Worm (Caenorhabditis elegans) whole organism, L3 larva: ENCODE data around the gene stn-2.

Experiments used
- R02D3.7 ChIP-seq: fragments of 150-350 bp; optimal IDR thresholded peaks from 2 replicates; lab custom pipeline; 2014; ENCODE audit warnings: missing biosample characterization, missing genetic modification characterization
- ama-1 ChIP-seq: fragments of 150-350 bp; optimal IDR thresholded peaks from 2 replicates; lab custom pipeline; 2018
- ceh-16 ChIP-seq: sonication (generic microtip); optimal IDR thresholded peaks from 2 replicates; lab custom pipeline; 2017; ENCODE audit warnings: missing biosample characterization, missing genetic modification characterization
- ceh-28 ChIP-seq: fragments of 150-350 bp; optimal IDR thresholded peaks from 2 replicates; lab custom pipeline; 2014; ENCODE audit warnings: missing biosample characterization, missing genetic modification reagents, missing genetic modification characterization
- ceh-82 ChIP-seq: fragments of 150-350 bp; optimal IDR thresholded peaks from 2 replicates; lab custom pipeline; 2014; ENCODE audit warnings: missing biosample characterization, missing genetic modification characterization
- ceh-9 ChIP-seq: sonication (generic microtip); optimal IDR thresholded peaks from 2 replicates; lab custom pipeline; 2018; ENCODE audit warnings: missing biosample characterization, missing genetic modification characterization
- daf-12 ChIP-seq: fragments of 150-350 bp; optimal IDR thresholded peaks from 2 replicates; lab custom pipeline; 2014; ENCODE audit warnings: missing biosample characterization, missing genetic modification reagents, missing genetic modification characterization
- egl-27 ChIP-seq: sonication (generic microtip); optimal IDR thresholded peaks from 4 replicates; lab custom pipeline; 2017; ENCODE audit warnings: missing biosample characterization, missing genetic modification reagents, missing genetic modification characterization
- egl-5 ChIP-seq: fragments of 150-350 bp; optimal IDR thresholded peaks from 2 replicates; lab custom pipeline; 2017; ENCODE audit warnings: missing biosample characterization, missing genetic modification reagents, missing genetic modification characterization, inconsistent platforms
- elt-1 ChIP-seq: fragments of 150-350 bp; optimal IDR thresholded peaks from 2 replicates; lab custom pipeline; 2014; ENCODE audit warnings: missing biosample characterization, missing genetic modification characterization
- elt-2 ChIP-seq: sonication (generic microtip); optimal IDR thresholded peaks from 2 replicates; lab custom pipeline; 2016; ENCODE audit warnings: missing genetic modification reagents, mild to moderate bottlenecking, missing genetic modification characterization, missing compliant biosample characterization
- elt-3 ChIP-seq, 3 experiments: fragments of 150-350 bp in 1 of 3; sonication (generic microtip) in 2 of 3; optimal IDR thresholded peaks; 2 replicates in 2 of 3; 4 replicates in 1 of 3; lab custom pipeline; 2014 to 2017; ENCODE audit warnings: missing biosample characterization in 3 of 3, missing genetic modification characterization in 3 of 3
- fkh-10 ChIP-seq: sonication (generic microtip); optimal IDR thresholded peaks from 2 replicates; lab custom pipeline; 2017; ENCODE audit warnings: missing biosample characterization, missing genetic modification reagents, missing genetic modification characterization
- fkh-2 ChIP-seq: fragments of 150-350 bp; optimal IDR thresholded peaks from 2 replicates; lab custom pipeline; 2014; ENCODE audit warnings: missing biosample characterization, missing genetic modification reagents, missing genetic modification characterization
- fos-1 ChIP-seq: fragments of 150-350 bp; optimal IDR thresholded peaks from 2 replicates; lab custom pipeline; 2014; ENCODE audit warnings: missing biosample characterization, missing genetic modification characterization
- jun-1 ChIP-seq: fragments of 150-350 bp; optimal IDR thresholded peaks from 2 replicates; lab custom pipeline; 2014; ENCODE audit warnings: missing biosample characterization, missing genetic modification reagents, missing genetic modification characterization
- lin-15B ChIP-seq: fragments of 150-350 bp; optimal IDR thresholded peaks from 2 replicates; lab custom pipeline; 2014; ENCODE audit warnings: missing biosample characterization, missing genetic modification characterization
- lin-39 ChIP-seq: fragments of 150-350 bp; optimal IDR thresholded peaks from 2 replicates; lab custom pipeline; 2018; ENCODE audit warnings: missing biosample characterization, missing genetic modification reagents, missing genetic modification characterization
- lsy-12 ChIP-seq: sonication (generic microtip); optimal IDR thresholded peaks from 2 replicates; lab custom pipeline; 2016; ENCODE audit warnings: mild to moderate bottlenecking, missing genetic modification characterization, missing compliant biosample characterization
- mml-1 ChIP-seq: fragments of 150-350 bp; sonication (generic microtip); optimal IDR thresholded peaks from 3 replicates; lab custom pipeline; 2014; ENCODE audit warnings: missing biosample characterization, missing genetic modification characterization
- nfya-1 ChIP-seq: sonication (generic microtip); optimal IDR thresholded peaks from 2 replicates; lab custom pipeline; 2017; ENCODE audit warnings: missing genetic modification characterization, mild to moderate bottlenecking, missing compliant biosample characterization, antibody characterized with exemption, moderate library complexity; ENCODE audit not compliant: insufficient read depth
- nhr-23 ChIP-seq: fragments of 150-350 bp; optimal IDR thresholded peaks from 2 replicates; lab custom pipeline; 2014; ENCODE audit warnings: missing biosample characterization, missing genetic modification reagents, missing genetic modification characterization
- nhr-237 ChIP-seq: fragments of 150-350 bp; optimal IDR thresholded peaks from 2 replicates; lab custom pipeline; 2014; ENCODE audit warnings: missing biosample characterization, missing genetic modification characterization
- nhr-25 ChIP-seq: sonication (generic microtip); optimal IDR thresholded peaks from 2 replicates; lab custom pipeline; 2017; ENCODE audit warnings: missing biosample characterization, missing genetic modification characterization
- nhr-43 ChIP-seq: sonication (generic microtip); optimal IDR thresholded peaks from 2 replicates; lab custom pipeline; 2016; ENCODE audit warnings: mild to moderate bottlenecking, missing genetic modification characterization, missing compliant biosample characterization; ENCODE audit not compliant: poor library complexity, severe bottlenecking
- nhr-67 ChIP-seq: fragments of 150-350 bp; optimal IDR thresholded peaks from 2 replicates; lab custom pipeline; 2014; ENCODE audit warnings: missing biosample characterization, missing genetic modification characterization
- nhr-76 ChIP-seq: fragments of 150-350 bp; sonication (generic microtip); optimal IDR thresholded peaks from 5 replicates; lab custom pipeline; 2014; ENCODE audit warnings: missing biosample characterization, missing genetic modification characterization
- pha-4 ChIP-seq: fragments of 150-350 bp; optimal IDR thresholded peaks from 2 replicates; lab custom pipeline; 2014; ENCODE audit warnings: missing biosample characterization, missing genetic modification reagents, missing genetic modification characterization
- pqm-1 ChIP-seq: fragments of 150-350 bp; optimal IDR thresholded peaks from 2 replicates; lab custom pipeline; 2017; ENCODE audit warnings: missing biosample characterization, missing genetic modification characterization, inconsistent platforms
- sea-2 ChIP-seq: fragments of 150-350 bp; sonication (generic microtip); optimal IDR thresholded peaks from 4 replicates; lab custom pipeline; 2014; ENCODE audit warnings: missing biosample characterization, missing genetic modification reagents, missing genetic modification characterization
- skn-1 ChIP-seq: fragments of 150-350 bp; optimal IDR thresholded peaks from 2 replicates; lab custom pipeline; 2014; ENCODE audit warnings: missing biosample characterization, missing genetic modification characterization
- snpc-4 ChIP-seq: fragments of 150-350 bp; optimal IDR thresholded peaks from 2 replicates; lab custom pipeline; 2014; ENCODE audit warnings: missing biosample characterization, missing genetic modification characterization
- tbx-2 ChIP-seq: sonication (generic microtip); optimal IDR thresholded peaks from 2 replicates; lab custom pipeline; 2016; ENCODE audit warnings: mild to moderate bottlenecking, missing genetic modification characterization, missing compliant biosample characterization
- unc-39 ChIP-seq: sonication (generic microtip); optimal IDR thresholded peaks from 4 replicates; lab custom pipeline; 2017; ENCODE audit warnings: missing biosample characterization, missing genetic modification characterization
- unc-62 ChIP-seq: fragments of 150-350 bp; sonication (generic microtip); optimal IDR thresholded peaks from 4 replicates; lab custom pipeline; 2014; ENCODE audit warnings: missing biosample characterization, missing genetic modification reagents, missing genetic modification characterization
- ztf-11 ChIP-seq: fragments of 150-350 bp; optimal IDR thresholded peaks from 2 replicates; lab custom pipeline; 2014; ENCODE audit warnings: missing biosample characterization, missing genetic modification characterization
- ztf-4 ChIP-seq: fragments of 150-350 bp; optimal IDR thresholded peaks from 2 replicates; lab custom pipeline; 2014; ENCODE audit warnings: missing biosample characterization, missing genetic modification characterization

The stn-2 gene

ce11 chrX:7664419-7664818 is 16.0 kb downstream of the stn-2 start:
- no peak for TF ChIP-seq ceh-9 (tag; lab: Kevin White, UChicago)
- no peak for TF ChIP-seq tbx-2 (tag; lab: Kevin White, UChicago)
- TF ChIP-seq unc-62 (GFP tag; lab: Kevin White, UChicago) = no peak
- no peak for TF ChIP-seq elt-1 (tag; lab: Kevin White, UChicago)
- TF ChIP-seq elt-3 (tag; optimal IDR thresholded peaks at IDR 0.05; lab: Kevin White, UChicago) = no peak
- TF ChIP-seq nhr-25 (tag; lab: Kevin White, UChicago) = peak; percentile 64
- TF ChIP-seq nfya-1 (tag; lab: Kevin White, UChicago) = no peak
- no peak for TF ChIP-seq fkh-10

- TF ChIP-seq pha-4 (tag; lab: Kevin White, UChicago) (no peak), elt-1 (tag; lab: Kevin White, UChicago) (peak; percentile 19), lin-15B (tag; lab: Kevin White, UChicago) (no peak), jun-1 (tag; lab: Kevin White, UChicago) (no peak), nhr-67 (tag; lab: Kevin White, UChicago) (no peak), nhr-25 (tag; lab: Kevin White, UChicago) (peak; percentile 12), lsy-12 (no peak), nhr-237 (no peak), fkh-2 (tag; lab: Kevin White, UChicago) (no peak), nhr-43 (tag; lab: Kevin White, UChicago) (no peak), unc-39 (no peak), ceh-28 (tag; lab: Kevin White, UChicago) (peak; percentile 56), ceh-16 (tag; lab: Kevin White, UChicago) (no peak), fos-1 (tag; lab: Kevin White, UChicago) (no peak), egl-5 (tag; lab: Kevin White, UChicago) (no peak), mml-1 (tag; lab: Kevin White, UChicago) (no peak), R02D3.7 (no peak), daf-12 (tag; lab: Kevin White, UChicago) (no peak), nhr-23 (peak; percentile 54), ztf-4 (tag; lab: Kevin White, UChicago) (no peak), skn-1 (tag; lab: Kevin White, UChicago) (no peak)
Measured at ce11 chrX:7662532-7662931, 17.9 kb downstream of the stn-2 start.

ce11 chrX:7661628-7662027 is 18.8 kb downstream of the stn-2 start:
- no peak for TF ChIP-seq nhr-43 (tag; lab: Kevin White, UChicago)
- TF ChIP-seq pqm-1 (tag; lab: Kevin White, UChicago) = peak; percentile 36
- TF ChIP-seq ceh-16 (tag; lab: Kevin White, UChicago) = no peak
- peak; percentile 36 for TF ChIP-seq ceh-28 (tag; lab: Kevin White, UChicago)
- no peak for TF ChIP-seq sea-2 (GFP tag; lab: Kevin White, UChicago)
- no peak for TF ChIP-seq tbx-2 (tag; lab: Kevin White, UChicago)
- peak; percentile 43 for TF ChIP-seq lin-15B (tag; lab: Kevin White, UChicago)
- TF ChIP-seq skn-1 (tag; lab: Kevin White, UChicago) = no peak
- no peak for TF ChIP-seq mml-1 (tag; lab: Kevin White, UChicago)
- TF ChIP-seq unc-39 = no peak
- peak; percentile 38 for TF ChIP-seq nhr-25 (tag; lab: Kevin White, UChicago)
- TF ChIP-seq elt-1 (tag; lab: Kevin White, UChicago) = no peak
- TF ChIP-seq fkh-10 = no peak
- TF ChIP-seq egl-27 (tag; lab: Kevin White, UChicago) = no peak
- TF ChIP-seq elt-2 (tag; lab: Kevin White, UChicago) = peak; percentile 44
- no peak for TF ChIP-seq lsy-12
- TF ChIP-seq ztf-11 = no peak
- TF ChIP-seq snpc-4 (tag; lab: Kevin White, UChicago) = no peak
- TF ChIP-seq lin-39 (tag; lab: Kevin White, UChicago) = peak; percentile 32
- no peak for TF ChIP-seq R02D3.7
- TF ChIP-seq ama-1 (lab: Kevin White, UChicago) = peak; percentile 87
- TF ChIP-seq nfya-1 (tag; lab: Kevin White, UChicago) = peak; percentile 48
- TF ChIP-seq nhr-76 (tag; lab: Kevin White, UChicago) = no peak
- no peak for TF ChIP-seq daf-12 (tag; lab: Kevin White, UChicago)
- TF ChIP-seq egl-5 (tag; lab: Kevin White, UChicago) = peak; percentile 17
- no peak for TF ChIP-seq fkh-2 (tag; lab: Kevin White, UChicago)
- TF ChIP-seq nhr-23 = peak; percentile 80
- no peak for TF ChIP-seq ztf-4 (tag; lab: Kevin White, UChicago)
- TF ChIP-seq pha-4 (tag; lab: Kevin White, UChicago) = peak; percentile 79
- TF ChIP-seq ceh-82 (tag; lab: Kevin White, UChicago) = no peak
